Fruit fly (Drosophila melanogaster): Measurements from ENCODE around the gene CG4440.

Gene CG4440

dm6 chr2L:16352585-16353580 is 23.2 kb downstream of the CG4440 start, which contains the start of the genes Hyls1, chif and CG4455 (continued):
- TF ChIP-seq sqz (GFP tag; optimal IDR thresholded peaks at IDR 0.05) (peak; percentile 15), YL-1 (GFP tag; optimal IDR thresholded peaks at IDR 0.05) (peak; percentile 11), CG9727 (GFP tag; optimal IDR thresholded peaks at IDR 0.05) (peak; percentile 66), NfI (GFP tag; optimal IDR thresholded peaks at IDR 0.05) (peak; percentile 3), ranshi (GFP tag; IDR thresholded peaks at IDR 0.05) (no peak), CG13624 (GFP tag; optimal IDR thresholded peaks at IDR 0.05) (peak; percentile 33), CG12104 (GFP tag; optimal IDR thresholded peaks at IDR 0.05) (peak; percentile 38), CG3281 (GFP tag; optimal IDR thresholded peaks at IDR 0.05) (peak; percentile 24), pzg (GFP tag; optimal IDR thresholded peaks at IDR 0.05) (peak; percentile 51), lola (GFP tag; optimal IDR thresholded peaks at IDR 0.05) (peak in 1 of 3 experiments; percentile 31), Oaz (GFP tag; IDR thresholded peaks at IDR 0.05) (no peak), Ptx1 (GFP tag; IDR thresholded peaks at IDR 0.05) (peak; percentile 20; the same call in 1 of the 2 replicates), CG8944 (GFP tag; optimal IDR thresholded peaks at IDR 0.05) (no peak), Hand (GFP tag; optimal IDR thresholded peaks at IDR 0.05) (no peak), lab (GFP tag; optimal IDR thresholded peaks at IDR 0.05) (peak; percentile 29), CTCF (GFP tag; optimal IDR thresholded peaks at IDR 0.05) (peak; percentile 10), sens (GFP tag) (peak; percentile 74), bbx (GFP tag; IDR thresholded peaks at IDR 0.05; ENCODE audit: partially characterized antibody) (peak; percentile 78), Neu2 (GFP tag; optimal IDR thresholded peaks at IDR 0.05; ENCODE audit: borderline replicate concordance) (no peak), CG10321 (GFP tag; IDR thresholded peaks at IDR 0.05) (no peak), Hsf (GFP tag; optimal IDR thresholded peaks at IDR 0.05) (no peak), ewg (GFP tag; optimal IDR thresholded peaks at IDR 0.05) (peak; percentile 53), Ets65A (GFP tag) (peak; percentile 68), Hr3 (GFP tag; optimal IDR thresholded peaks at IDR 0.05) (peak; percentile 46), Mes4 (GFP tag; optimal IDR thresholded peaks at IDR 0.05) (no peak), pb (GFP tag; optimal IDR thresholded peaks at IDR 0.05) (no peak), CG14014 (GFP tag; IDR thresholded peaks at IDR 0.05) (no peak; the same call in 1 of the 2 replicates), cas (GFP tag; IDR thresholded peaks at IDR 0.05) (no peak), Sry-β (GFP tag; optimal IDR thresholded peaks at IDR 0.05) (peak; percentile 34), hbn (GFP tag; IDR thresholded peaks at IDR 0.05; ENCODE audit: partially characterized antibody) (peak; percentile 83), lmd (GFP tag; IDR thresholded peaks at IDR 0.05) (peak; percentile 43; the same call in 1 of the 2 replicates), CG4424 (GFP tag; optimal IDR thresholded peaks at IDR 0.05) (peak; percentile 15), sim (GFP tag; IDR thresholded peaks at IDR 0.05) (no peak), psq (GFP tag; optimal IDR thresholded peaks at IDR 0.05) (peak; percentile 39), crc (GFP tag; optimal IDR thresholded peaks at IDR 0.05) (no peak), CG15601 (tag; optimal IDR thresholded peaks at IDR 0.05) (peak; percentile 59), CG6791 (GFP tag; IDR thresholded peaks at IDR 0.05; ENCODE audit: partially characterized antibody) (peak; percentile 82), chinmo (GFP tag; IDR thresholded peaks at IDR 0.05; ENCODE audit: partially characterized antibody) (0 out of 4 replicates have a peak, but pooled peaks have one; percentile 12), Six4 (GFP tag; optimal IDR thresholded peaks at IDR 0.05) (peak; percentile 7), caup (GFP tag; optimal IDR thresholded peaks at IDR 0.05; ENCODE audit: severe bottlenecking) (peak; percentile 20), CG13775 (GFP tag; optimal IDR thresholded peaks at IDR 0.05) (peak; percentile 54), sug (tag; optimal IDR thresholded peaks at IDR 0.05) (peak; percentile 50), luna (GFP tag; optimal IDR thresholded peaks at IDR 0.05) (no peak), Fer2 (tag; optimal IDR thresholded peaks at IDR 0.05) (peak; percentile 6), Pdp1 (GFP tag; optimal IDR thresholded peaks at IDR 0.05) (peak in 1 of 2 experiments; percentile 7), dpn (GFP tag; optimal IDR thresholded peaks at IDR 0.05) (peak in 1 of 2 experiments; percentile 30), Dp (GFP tag; optimal IDR thresholded peaks at IDR 0.05) (peak; percentile 40), yki (optimal IDR thresholded peaks at IDR 0.05) (peak; percentile 3)
